Worm (Caenorhabditis elegans): ENCODE data around the gene gnrr-7.

DNA sequence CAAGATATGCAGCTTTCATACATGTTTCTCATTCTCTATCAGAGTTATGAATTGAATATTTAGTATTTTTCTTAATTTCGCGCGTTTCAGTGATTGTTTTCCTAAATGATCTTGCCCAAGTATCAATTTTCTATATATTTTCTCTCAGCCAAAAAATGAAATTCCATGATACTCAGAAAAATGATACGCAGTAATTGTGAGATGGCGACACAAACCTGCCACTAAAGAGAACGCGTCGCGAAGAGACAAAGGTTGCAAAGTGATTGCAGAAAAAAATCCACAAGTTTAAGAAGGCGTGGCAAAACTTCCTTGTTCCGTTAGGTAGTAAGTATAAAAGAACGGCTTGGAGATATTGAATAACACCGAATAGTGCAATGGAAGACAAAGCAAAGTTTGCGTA is 15.6 kb downstream of the gnrr-7 start, which contains the start of gene col-179:
- no peak for TF ChIP-seq him-1 (tag; optimal IDR thresholded peaks at IDR 0.05)
- no peak for TF ChIP-seq W03F9.2 (tag; optimal IDR thresholded peaks at IDR 0.05)
- TF ChIP-seq dao-5 (tag; optimal IDR thresholded peaks at IDR 0.05): no peak
